Worm (Caenorhabditis elegans) whole organism, midembryonic: ENCODE measurements around the gene clec-27.

Source experiments
- T22C8.4 ChIP-seq: fragments of 200-800 bp; sonication (Bioruptor generic); IDR thresholded peaks from 2 replicates; pipeline ENCODE4 v1.3.6; 2022; ENCODE audit warnings: missing genetic modification characterization, missing compliant biosample characterization
- cog-1 ChIP-seq: sonication (generic microtip); optimal IDR thresholded peaks from 2 replicates; lab custom pipeline; 2016; ENCODE audit warnings: missing genetic modification characterization, missing compliant biosample characterization
- flt-1 ChIP-seq: fragments of 200-800 bp; sonication (Bioruptor generic); IDR thresholded peaks from 2 replicates; pipeline ENCODE4 v1.3.6; 2022; ENCODE audit warnings: missing genetic modification characterization, missing compliant biosample characterization
- klf-2 ChIP-seq: fragments of 200-800 bp; sonication (Bioruptor generic); conservative IDR thresholded peaks from 2 replicates; pipeline ENCODE4 v1.3.6; 2022; ENCODE audit warnings: missing genetic modification reagents, missing genetic modification characterization, missing compliant biosample characterization
- med-1 ChIP-seq: sonication (generic microtip); optimal IDR thresholded peaks from 2 replicates; lab custom pipeline; 2017; ENCODE audit warnings: missing genetic modification characterization, mild to moderate bottlenecking, missing compliant biosample characterization, antibody characterized with exemption, missing genetic modification reagents; ENCODE audit not compliant: insufficient read depth
- ref-1 ChIP-seq: fragments of 200-800 bp; sonication (Bioruptor generic); conservative IDR thresholded peaks from 2 replicates; pipeline ENCODE4 v1.3.6; 2022; ENCODE audit warnings: missing genetic modification reagents, missing genetic modification characterization, missing compliant biosample characterization
- tab-1 ChIP-seq: fragments of 200-800 bp; sonication (Bioruptor generic); IDR thresholded peaks from 2 replicates; pipeline ENCODE4 v1.3.6; 2022; ENCODE audit warnings: missing genetic modification characterization, missing compliant biosample characterization
- ztf-23 ChIP-seq: fragments of 200-800 bp; sonication (Bioruptor generic); IDR thresholded peaks from 2 replicates; pipeline ENCODE4 v1.3.6; 2022; ENCODE audit warnings: missing genetic modification reagents, missing genetic modification characterization, missing compliant biosample characterization
- ztf-29 ChIP-seq: fragments of 200-800 bp; sonication (Bioruptor generic); IDR thresholded peaks from 2 replicates; pipeline ENCODE4 v1.3.6; 2022; ENCODE audit warnings: missing genetic modification reagents, missing genetic modification characterization, missing compliant biosample characterization

clec-27 gene

ce11 chrV:16840283-16840682 is 14.2 kb upstream of the clec-27 start:
- TF ChIP-seq T22C8.4 (GFP tag; lab: Robert Waterston, UW) (no peak), klf-2 (GFP tag; lab: Robert Waterston, UW) (no peak), med-1 (GFP tag; lab: Kevin White, UChicago) (no peak), flt-1 (GFP tag; lab: Robert Waterston, UW) (no peak), ztf-23 (GFP tag; lab: Robert Waterston, UW) (no peak), tab-1 (GFP tag; lab: Robert Waterston, UW) (no peak), ztf-29 (no peak), ref-1 (no peak), cog-1 (tag; lab: Kevin White, UChicago) (no peak)

- TF ChIP-seq tab-1 (GFP tag; lab: Robert Waterston, UW), result no peak
- no peak for TF ChIP-seq klf-2 (GFP tag; lab: Robert Waterston, UW)
- no peak for TF ChIP-seq ztf-23 (GFP tag; lab: Robert Waterston, UW)
- no peak for TF ChIP-seq med-1 (GFP tag; lab: Kevin White, UChicago)
- TF ChIP-seq ztf-29, result no peak
- no peak for TF ChIP-seq cog-1 (tag; lab: Kevin White, UChicago)
- TF ChIP-seq ref-1, result no peak
- no peak for TF ChIP-seq flt-1 (GFP tag; lab: Robert Waterston, UW)
- TF ChIP-seq T22C8.4 (GFP tag; lab: Robert Waterston, UW), result no peak
Measured at ce11 chrV:16840961-16841360, 13.5 kb upstream of the clec-27 start, which contains the start of gene clec-40. Gene clec-40 (minus strand): TSS chrV:16841061.

ce11 chrV:16842941-16843340 is 11.5 kb upstream of the clec-27 start, which contains the start of gene clec-25:
Gene clec-25 (plus strand): TSS chrV:16843241.
- TF ChIP-seq cog-1 (tag; lab: Kevin White, UChicago) (no peak), med-1 (GFP tag; lab: Kevin White, UChicago) (no peak), T22C8.4 (GFP tag; lab: Robert Waterston, UW) (no peak), tab-1 (GFP tag; lab: Robert Waterston, UW) (no peak), ztf-23 (GFP tag; lab: Robert Waterston, UW) (no peak), ref-1 (no peak), flt-1 (GFP tag; lab: Robert Waterston, UW) (no peak), klf-2 (GFP tag; lab: Robert Waterston, UW) (no peak), ztf-29 (no peak)

- TF ChIP-seq ztf-29, result no peak
- no peak for TF ChIP-seq ref-1
- TF ChIP-seq tab-1 (GFP tag; lab: Robert Waterston, UW), result no peak
- no peak for TF ChIP-seq flt-1 (GFP tag; lab: Robert Waterston, UW)
- no peak for TF ChIP-seq klf-2 (GFP tag; lab: Robert Waterston, UW)
- TF ChIP-seq T22C8.4 (GFP tag; lab: Robert Waterston, UW), result no peak
- TF ChIP-seq cog-1 (tag; lab: Kevin White, UChicago), result no peak
- no peak for TF ChIP-seq ztf-23 (GFP tag; lab: Robert Waterston, UW)
- no peak for TF ChIP-seq med-1 (GFP tag; lab: Kevin White, UChicago)
Measured at ce11 chrV:16848498-16848897, 5.9 kb upstream of the clec-27 start, which contains the start of the genes clec-36 and clec-26. Gene clec-36 (minus strand): TSS chrV:16848598. Gene clec-26 (plus strand): TSS chrV:16848611.

- TF ChIP-seq med-1 (GFP tag; lab: Kevin White, UChicago) (no peak), ztf-29 (no peak), ztf-23 (GFP tag; lab: Robert Waterston, UW) (no peak)
Measured at ce11 chrV:16852002-16852401, 2.4 kb upstream of the clec-27 start, which contains the start of gene clec-37. Gene clec-37 (minus strand): TSS chrV:16852102.

- no peak for TF ChIP-seq ztf-23 (GFP tag; lab: Robert Waterston, UW)
- no peak for TF ChIP-seq med-1 (GFP tag; lab: Kevin White, UChicago)
- TF ChIP-seq flt-1 (GFP tag; lab: Robert Waterston, UW), result no peak
- no peak for TF ChIP-seq cog-1 (tag; lab: Kevin White, UChicago)
- TF ChIP-seq ref-1, result no peak
- no peak for TF ChIP-seq tab-1 (GFP tag; lab: Robert Waterston, UW)
- TF ChIP-seq ztf-29, result no peak
- no peak for TF ChIP-seq klf-2 (GFP tag; lab: Robert Waterston, UW)
- no peak for TF ChIP-seq T22C8.4 (GFP tag; lab: Robert Waterston, UW)
Measured at ce11 chrV:16857977-16858479, 3.6 kb downstream of the clec-27 start, which contains the start of the genes clec-31 and clec-22. Gene clec-31 (minus strand): TSS chrV:16858077. Gene clec-22 (plus strand): TSS chrV:16858429.

- TF ChIP-seq med-1 (GFP tag; lab: Kevin White, UChicago) (no peak), ztf-29 (no peak), tab-1 (GFP tag; lab: Robert Waterston, UW) (no peak), ref-1 (no peak)
Measured at ce11 chrV:16861719-16862118, 7.3 kb downstream of the clec-27 start, which contains the start of the genes clec-32 and clec-24. Gene clec-32 (minus strand): TSS chrV:16861819. Gene clec-24 (plus strand): TSS chrV:16862012.

ce11 chrV:16865404-16865803 is 11.0 kb downstream of the clec-27 start, which contains the start of gene clec-28:
Gene clec-28 (plus strand): TSS chrV:16865704.
- no peak for TF ChIP-seq klf-2 (GFP tag; lab: Robert Waterston, UW)
- TF ChIP-seq ref-1, result no peak
- TF ChIP-seq T22C8.4 (GFP tag; lab: Robert Waterston, UW), result no peak
- no peak for TF ChIP-seq ztf-23 (GFP tag; lab: Robert Waterston, UW)
- TF ChIP-seq med-1 (GFP tag; lab: Kevin White, UChicago), result no peak
- no peak for TF ChIP-seq ztf-29

- TF ChIP-seq flt-1 (GFP tag; lab: Robert Waterston, UW) (no peak), ztf-23 (GFP tag; lab: Robert Waterston, UW) (no peak)
Measured at ce11 chrV:16869740-16870139, 15.3 kb downstream of the clec-27 start, which contains the start of gene clec-33. Gene clec-33 (minus strand): TSS chrV:16869840.

- no peak for TF ChIP-seq T22C8.4 (GFP tag; lab: Robert Waterston, UW)
- no peak for TF ChIP-seq ref-1
- TF ChIP-seq med-1 (GFP tag; lab: Kevin White, UChicago), result no peak
- TF ChIP-seq flt-1 (GFP tag; lab: Robert Waterston, UW), result no peak
- TF ChIP-seq cog-1 (tag; lab: Kevin White, UChicago), result no peak
- TF ChIP-seq tab-1 (GFP tag; lab: Robert Waterston, UW), result no peak
- TF ChIP-seq ztf-29, result no peak
Measured at ce11 chrV:16871387-16871786, 17.0 kb downstream of the clec-27 start, which contains the start of gene thn-4. Gene thn-4 (minus strand): TSS chrV:16871487.
